Fruit fly (Drosophila melanogaster): ENCODE data around the gene CASK.

The CASK gene

dm6 chr3R:21825775-21826558, 3.5 kb upstream of the CASK start:
- peak; percentile 32 for TF ChIP-seq CG18262 (tag; optimal IDR thresholded peaks at IDR 0.05)
- peak; percentile 50 for TF ChIP-seq CG17385 (GFP tag; optimal IDR thresholded peaks at IDR 0.05)
- TF ChIP-seq bowl (GFP tag; IDR thresholded peaks at IDR 0.05) = no peak
- TF ChIP-seq CG14710 (tag; optimal IDR thresholded peaks at IDR 0.05) = peak; percentile 10
- no peak for TF ChIP-seq lov (optimal IDR thresholded peaks at IDR 0.05)
- TF ChIP-seq lov (GFP tag; IDR thresholded peaks at IDR 0.05) = 0 out of 3 replicates have a peak, but pooled peaks have one; percentile 44
- TF ChIP-seq lola (GFP tag; optimal IDR thresholded peaks at IDR 0.05) = peak in 1 of 3 experiments; percentile 56
- peak; percentile 24 for TF ChIP-seq Med (GFP tag)
- TF ChIP-seq org-1 (GFP tag; optimal IDR thresholded peaks at IDR 0.05) = no peak
- TF ChIP-seq CG10979 (tag; optimal IDR thresholded peaks at IDR 0.05) = peak; percentile 22
- TF ChIP-seq phol (tag; optimal IDR thresholded peaks at IDR 0.05) = peak; percentile 6
- 0 out of 3 replicates have a peak, but pooled peaks have one; percentile 39 for TF ChIP-seq CG17361 (GFP tag; IDR thresholded peaks at IDR 0.05)
- TF ChIP-seq chm (GFP tag; IDR thresholded peaks at IDR 0.05) = no peak
- 0 out of 2 replicates have a peak, but pooled peaks have one; percentile 6 for TF ChIP-seq CG6689 (GFP tag; IDR thresholded peaks at IDR 0.05)
- TF ChIP-seq CG31441 (GFP tag; IDR thresholded peaks at IDR 0.05) = 0 out of 2 replicates have a peak, but pooled peaks have one; percentile 17
- TF ChIP-seq CG15696 (tag; optimal IDR thresholded peaks at IDR 0.05) = peak; percentile 40
- TF ChIP-seq CoRest (tag; optimal IDR thresholded peaks at IDR 0.05) = no peak
- TF ChIP-seq dmrt11E (tag; optimal IDR thresholded peaks at IDR 0.05) = peak; percentile 59
- TF ChIP-seq CG9727 (GFP tag; optimal IDR thresholded peaks at IDR 0.05) = peak; percentile 34
- no peak for TF ChIP-seq vnd (GFP tag; IDR thresholded peaks at IDR 0.05; ENCODE audit: partially characterized antibody)
- TF ChIP-seq CG2712 (tag; optimal IDR thresholded peaks at IDR 0.05) = peak; percentile 6
- TF ChIP-seq gem (tag; optimal IDR thresholded peaks at IDR 0.05) = peak; percentile 2
- TF ChIP-seq zen (tag; optimal IDR thresholded peaks at IDR 0.05) = peak; percentile 75
- 0 out of 2 replicates have a peak, but pooled peaks have one; percentile 17 for TF ChIP-seq toy (GFP tag; IDR thresholded peaks at IDR 0.05)
- TF ChIP-seq gsb (GFP tag; IDR thresholded peaks at IDR 0.05) = 0 out of 2 replicates have a peak, but pooled peaks have one; percentile 23
- peak; percentile 63 for TF ChIP-seq sens (GFP tag)
- peak; percentile 20 for TF ChIP-seq CG10267 (tag; optimal IDR thresholded peaks at IDR 0.05)
- peak; percentile 27 for TF ChIP-seq zf30C (GFP tag; optimal IDR thresholded peaks at IDR 0.05)
- TF ChIP-seq CG12236 (GFP tag; optimal IDR thresholded peaks at IDR 0.05) = no peak

DNA sequence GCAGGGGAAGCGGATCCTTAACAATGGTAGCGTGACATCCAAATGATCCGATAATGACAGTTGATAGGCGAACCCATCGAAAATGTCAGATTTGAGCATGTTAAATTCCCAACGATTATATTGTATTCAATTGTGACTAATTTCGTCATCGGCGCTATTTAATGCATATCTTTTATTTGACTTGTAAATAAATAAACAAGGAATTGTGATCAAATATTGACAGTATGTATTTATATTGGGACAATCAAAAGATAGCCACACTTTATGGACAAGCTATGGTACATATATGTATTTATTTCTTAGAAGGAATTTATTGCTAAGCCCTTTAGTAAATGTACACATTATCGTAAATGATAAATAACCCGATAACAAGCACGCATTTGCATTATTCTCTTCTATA, 2.7 kb upstream of the CASK start:
- TF ChIP-seq CoRest (tag; optimal IDR thresholded peaks at IDR 0.05) (no peak), Ptx1 (GFP tag; IDR thresholded peaks at IDR 0.05) (no peak), mam (GFP tag; optimal IDR thresholded peaks at IDR 0.05) (no peak), CG11695 (GFP tag; IDR thresholded peaks at IDR 0.05) (0 out of 3 replicates have a peak, but pooled peaks have one; percentile 16), Blimp-1 (GFP tag; optimal IDR thresholded peaks at IDR 0.05) (peak; percentile 29), Mes4 (GFP tag; optimal IDR thresholded peaks at IDR 0.05) (no peak), CG8089 (GFP tag; optimal IDR thresholded peaks at IDR 0.05) (no peak), Usf (GFP tag; optimal IDR thresholded peaks at IDR 0.05) (no peak), H15 (GFP tag; IDR thresholded peaks at IDR 0.05) (no peak), CG3281 (GFP tag; optimal IDR thresholded peaks at IDR 0.05) (no peak), pzg (GFP tag; optimal IDR thresholded peaks at IDR 0.05) (no peak), wor (GFP tag; IDR thresholded peaks at IDR 0.05) (no peak), CG17359 (tag; optimal IDR thresholded peaks at IDR 0.05) (peak; percentile 7), Stat92E (GFP tag; optimal IDR thresholded peaks at IDR 0.05) (no peak), CG17829 (tag; optimal IDR thresholded peaks at IDR 0.05) (no peak), h (optimal IDR thresholded peaks at IDR 0.05) (no peak), CG10267 (tag; optimal IDR thresholded peaks at IDR 0.05) (peak; percentile 50), disco-r (GFP tag; optimal IDR thresholded peaks at IDR 0.05) (no peak), Xrp1 (GFP tag; IDR thresholded peaks at IDR 0.05) (peak; percentile 67), tna (GFP tag; IDR thresholded peaks at IDR 0.05; ENCODE audit: partially characterized antibody) (no peak), BtbVII (GFP tag; optimal IDR thresholded peaks at IDR 0.05) (no peak), D (optimal IDR thresholded peaks at IDR 0.05) (no peak), D (GFP tag; optimal IDR thresholded peaks at IDR 0.05) (peak; percentile 64)
